Worm (Caenorhabditis elegans) whole organism, young adult: ENCODE measurements around the gene ZK994.6.

ENCODE experiments used
- D2030.7 ChIP-seq: fragments of 200-800 bp; sonication (Bioruptor generic); IDR thresholded peaks from 2 replicates; pipeline ENCODE4 v1.3.6; 2022; ENCODE audit warnings: missing genetic modification reagents, missing genetic modification characterization, missing compliant biosample characterization
- F23B12.7 ChIP-seq: sonication (generic microtip); optimal IDR thresholded peaks from 2 replicates; lab custom pipeline; 2017; ENCODE audit warnings: missing genetic modification characterization, mild to moderate bottlenecking, missing compliant biosample characterization, antibody characterized with exemption, moderate library complexity; ENCODE audit not compliant: insufficient read depth
- F49E8.2 ChIP-seq: sonication (generic microtip); optimal IDR thresholded peaks from 3 replicates; lab custom pipeline; 2017; ENCODE audit warnings: missing genetic modification characterization, mild to moderate bottlenecking, missing compliant biosample characterization, antibody characterized with exemption, moderate library complexity; ENCODE audit not compliant: insufficient read depth
- K11D2.4 ChIP-seq: fragments of 200-800 bp; sonication (Bioruptor generic); IDR thresholded peaks from 2 replicates; pipeline ENCODE4 v1.3.6; 2022; ENCODE audit warnings: missing genetic modification reagents, missing genetic modification characterization, missing compliant biosample characterization
- Y95B8A.8 ChIP-seq: fragments of 200-800 bp; sonication (Bioruptor generic); IDR thresholded peaks from 2 replicates; pipeline ENCODE4 v1.3.6; 2022; ENCODE audit warnings: missing genetic modification reagents, missing genetic modification characterization, missing compliant biosample characterization
- ZK185.1 ChIP-seq: sonication (generic microtip); optimal IDR thresholded peaks from 2 replicates; lab custom pipeline; 2016; ENCODE audit warnings: mild to moderate bottlenecking, missing genetic modification characterization, missing compliant biosample characterization; ENCODE audit not compliant: poor library complexity, severe bottlenecking
- aptf-2 ChIP-seq: fragments of 200-800 bp; sonication (Bioruptor generic); conservative IDR thresholded peaks from 2 replicates; pipeline ENCODE4 v1.3.6; 2022; ENCODE audit warnings: missing genetic modification reagents, missing genetic modification characterization, missing compliant biosample characterization
- attf-3 ChIP-seq: fragments of 200-800 bp; sonication (Bioruptor generic); conservative IDR thresholded peaks from 2 replicates; pipeline ENCODE4 v1.3.6; 2022; ENCODE audit warnings: missing genetic modification reagents, missing genetic modification characterization, missing compliant biosample characterization
- attf-5 ChIP-seq: fragments of 200-800 bp; sonication (Bioruptor generic); optimal IDR thresholded peaks from 2 replicates; lab custom pipeline; 2018; ENCODE audit warnings: mild to moderate bottlenecking, missing genetic modification characterization, missing compliant biosample characterization
- attf-6 ChIP-seq: fragments of 200-800 bp; sonication (Bioruptor generic); IDR thresholded peaks from 2 replicates; pipeline ENCODE4 v1.3.6; 2022; ENCODE audit warnings: missing genetic modification reagents, missing genetic modification characterization, missing compliant biosample characterization
- bed-2 ChIP-seq: fragments of 200-800 bp; sonication (Bioruptor generic); IDR thresholded peaks from 2 replicates; pipeline ENCODE4 v1.3.6; 2022; ENCODE audit warnings: missing genetic modification reagents, missing genetic modification characterization, missing compliant biosample characterization
- cebp-1 ChIP-seq, 2 experiments: fragments of 200-800 bp in 1 of 2; sonication (Bioruptor generic) in 1 of 2; sonication (generic microtip) in 1 of 2; IDR thresholded peaks in 1 of 2; optimal IDR thresholded peaks in 1 of 2; 2 replicates each; pipeline versions ENCODE4 v1.3.6 to Lab custom; 2017 to 2022; ENCODE audit warnings: missing compliant biosample characterization in 2 of 2, missing genetic modification characterization in 2 of 2, mild to moderate bottlenecking in 1 of 2, missing genetic modification reagents in 1 of 2, moderate library complexity in 1 of 2
- cebp-2 ChIP-seq: fragments of 200-800 bp; sonication (Bioruptor generic); IDR thresholded peaks from 2 replicates; pipeline ENCODE4 v1.3.6; 2022; ENCODE audit warnings: missing genetic modification characterization, missing compliant biosample characterization
- ceh-91 ChIP-seq: fragments of 200-800 bp; sonication (Bioruptor generic); IDR thresholded peaks from 2 replicates; pipeline ENCODE4 v1.3.6; 2022; ENCODE audit warnings: missing genetic modification reagents, missing genetic modification characterization, missing compliant biosample characterization
- die-1 ChIP-seq: sonication (generic microtip); optimal IDR thresholded peaks from 2 replicates; lab custom pipeline; 2016; ENCODE audit warnings: missing genotype, mild to moderate bottlenecking, missing genetic modification characterization, missing compliant biosample characterization
- dox-1 ChIP-seq: fragments of 200-800 bp; sonication (Bioruptor generic); IDR thresholded peaks from 2 replicates; pipeline ENCODE4 v1.3.6; 2022; ENCODE audit warnings: missing genetic modification reagents, missing genetic modification characterization, missing compliant biosample characterization
- egrh-3 ChIP-seq: fragments of 200-800 bp; sonication (Bioruptor generic); IDR thresholded peaks from 2 replicates; pipeline ENCODE4 v1.3.6; 2022; ENCODE audit warnings: missing genetic modification reagents, missing genetic modification characterization, missing compliant biosample characterization
- gei-17 ChIP-seq: fragments of 200-800 bp; sonication (Bioruptor generic); optimal IDR thresholded peaks from 2 replicates; lab custom pipeline; 2018; ENCODE audit warnings: mild to moderate bottlenecking, missing genetic modification characterization, missing compliant biosample characterization
- hlh-12 ChIP-seq: sonication (generic microtip); optimal IDR thresholded peaks from 2 replicates; lab custom pipeline; 2016; ENCODE audit warnings: missing genetic modification characterization, missing compliant biosample characterization
- hlh-26 ChIP-seq: fragments of 200-800 bp; sonication (Bioruptor generic); conservative IDR thresholded peaks from 2 replicates; pipeline ENCODE4 v1.3.6; 2022; ENCODE audit warnings: missing genetic modification reagents, missing genetic modification characterization, missing compliant biosample characterization
- hmg-20 ChIP-seq: fragments of 200-800 bp; sonication (Bioruptor generic); IDR thresholded peaks from 2 replicates; pipeline ENCODE4 v1.3.6; 2022; ENCODE audit warnings: missing genetic modification reagents, missing genetic modification characterization, missing compliant biosample characterization
- lin-26 ChIP-seq: fragments of 200-800 bp; sonication (Bioruptor generic); IDR thresholded peaks from 2 replicates; pipeline ENCODE4 v1.3.6; 2022; ENCODE audit warnings: missing genetic modification reagents, missing genetic modification characterization, missing compliant biosample characterization
- lsl-1 ChIP-seq: fragments of 200-800 bp; sonication (Bioruptor generic); optimal IDR thresholded peaks from 2 replicates; lab custom pipeline; 2018; ENCODE audit warnings: mild to moderate bottlenecking, missing genetic modification characterization, moderate library complexity, missing compliant biosample characterization
- lsy-27 ChIP-seq: sonication (generic microtip); optimal IDR thresholded peaks from 2 replicates; lab custom pipeline; 2017; ENCODE audit warnings: missing genetic modification characterization, mild to moderate bottlenecking, missing compliant biosample characterization, antibody characterized with exemption, missing genotype, borderline replicate concordance; ENCODE audit not compliant: insufficient read depth
- madf-10 ChIP-seq: sonication (generic microtip); optimal IDR thresholded peaks from 2 replicates; lab custom pipeline; 2016; ENCODE audit warnings: mild to moderate bottlenecking, missing genetic modification characterization, missing compliant biosample characterization
- madf-6 ChIP-seq: fragments of 200-800 bp; sonication (Bioruptor generic); IDR thresholded peaks from 2 replicates; pipeline ENCODE4 v1.3.6; 2022; ENCODE audit warnings: missing genetic modification reagents, missing genetic modification characterization, missing compliant biosample characterization
- mes-4 ChIP-seq: sonication (generic microtip); optimal IDR thresholded peaks from 2 replicates; lab custom pipeline; 2016; ENCODE audit warnings: missing genotype, missing genetic modification characterization, missing compliant biosample characterization
- nhr-27 ChIP-seq: fragments of 200-800 bp; sonication (Bioruptor generic); optimal IDR thresholded peaks from 2 replicates; lab custom pipeline; 2018; ENCODE audit warnings: mild to moderate bottlenecking, missing genetic modification characterization, moderate library complexity, missing compliant biosample characterization
- nhr-90 ChIP-seq: sonication (generic microtip); optimal IDR thresholded peaks from 2 replicates; lab custom pipeline; 2016; ENCODE audit warnings: missing genotype, mild to moderate bottlenecking, missing genetic modification characterization, missing compliant biosample characterization
- pbrm-1 ChIP-seq: fragments of 200-800 bp; sonication (Bioruptor generic); IDR thresholded peaks from 2 replicates; pipeline ENCODE4 v1.3.6; 2022; ENCODE audit warnings: missing genetic modification reagents, missing genetic modification characterization, missing compliant biosample characterization
- snpc-1.1 ChIP-seq: sonication (generic microtip); optimal IDR thresholded peaks from 2 replicates; lab custom pipeline; 2017; ENCODE audit warnings: missing genetic modification characterization, mild to moderate bottlenecking, missing compliant biosample characterization, antibody characterized with exemption, moderate library complexity, missing genotype, missing genetic modification reagents; ENCODE audit not compliant: insufficient read depth
- snpc-3.4 ChIP-seq: sonication (generic microtip); optimal IDR thresholded peaks from 2 replicates; lab custom pipeline; 2017; ENCODE audit warnings: missing genetic modification characterization, mild to moderate bottlenecking, missing compliant biosample characterization, antibody characterized with exemption, moderate library complexity, missing genotype, missing genetic modification reagents
- snpc-4 ChIP-seq, 5 experiments: fragments of 150-350 bp in 1 of 5; sonication (generic microtip) in 4 of 5; optimal IDR thresholded peaks; 2 replicates each; lab custom pipeline; 2014 to 2018; ENCODE audit warnings: missing genetic modification characterization in 5 of 5, missing biosample characterization in 3 of 5, antibody characterized with exemption in 2 of 5, mild to moderate bottlenecking in 2 of 5, missing compliant biosample characterization in 2 of 5, missing genotype in 2 of 5, moderate library complexity in 2 of 5, missing genetic modification reagents in 1 of 5
- tbp1 ChIP-seq: fragments of 200-800 bp; sonication (Bioruptor generic); optimal IDR thresholded peaks from 2 replicates; lab custom pipeline; 2018; ENCODE audit warnings: mild to moderate bottlenecking, missing genetic modification characterization, missing compliant biosample characterization
- tbx-9 ChIP-seq: sonication (generic microtip); optimal IDR thresholded peaks from 2 replicates; lab custom pipeline; 2016; ENCODE audit warnings: borderline replicate concordance, missing genetic modification characterization, inconsistent platforms, missing compliant biosample characterization
- zim-3 ChIP-seq: sonication (generic microtip); optimal IDR thresholded peaks from 2 replicates; lab custom pipeline; 2017; ENCODE audit warnings: mild to moderate bottlenecking, missing genetic modification characterization, moderate library complexity, missing compliant biosample characterization
- ztf-18 ChIP-seq: sonication (generic microtip); optimal IDR thresholded peaks from 2 replicates; lab custom pipeline; 2016; ENCODE audit warnings: missing genotype, mild to moderate bottlenecking, missing genetic modification characterization, missing compliant biosample characterization
- ztf-25 ChIP-seq: fragments of 200-800 bp; sonication (Bioruptor generic); IDR thresholded peaks from 2 replicates; pipeline ENCODE4 v1.3.6; 2022; ENCODE audit warnings: missing genetic modification reagents, missing genetic modification characterization, missing compliant biosample characterization
- ztf-26 ChIP-seq: sonication (generic microtip); optimal IDR thresholded peaks from 2 replicates; lab custom pipeline; 2017; ENCODE audit warnings: missing genetic modification characterization, missing compliant biosample characterization

ZK994.6 gene

DNA sequence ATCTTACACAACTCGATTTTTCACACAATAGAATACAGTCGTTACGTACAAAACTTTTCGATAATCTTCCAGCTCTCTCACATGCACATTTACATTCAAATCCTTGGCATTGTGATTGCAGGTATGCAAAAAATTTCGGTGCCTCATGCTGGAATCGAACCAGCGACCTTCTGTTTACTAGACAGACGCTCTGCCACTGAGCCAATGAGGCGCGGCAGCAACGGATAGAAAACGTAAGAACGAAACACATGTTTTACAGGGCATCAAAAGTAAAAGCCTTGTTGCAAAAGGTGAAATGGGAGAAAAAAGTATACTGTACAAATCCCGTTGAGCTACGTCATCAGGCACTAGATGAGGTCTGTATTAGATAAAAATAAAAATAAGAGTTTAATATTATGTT, 11.3 kb downstream of the ZK994.6 start (continued):
- TF ChIP-seq lin-26 (GFP tag; lab: Robert Waterston, UW) (peak; percentile 86), snpc-3.4 (tag; lab: Kevin White, UChicago) (peak; percentile 34), mes-4 (no peak), F23B12.7 (tag; lab: Kevin White, UChicago) (peak; percentile 58), dox-1 (GFP tag; lab: Robert Waterston, UW) (peak; percentile 82), cebp-1 (GFP tag; IDR thresholded peaks at IDR 0.05; lab: Robert Waterston, UW) (no peak), cebp-1 (tag; optimal IDR thresholded peaks at IDR 0.05; lab: Kevin White, UChicago) (peak; percentile 47), tbp1 (peak; percentile 93), Y95B8A.8 (0 out of 2 replicates have a peak, but pooled peaks have one; percentile 77), lsy-27 (tag; lab: Kevin White, UChicago) (no peak), ZK185.1 (tag; lab: Kevin White, UChicago) (no peak), bed-2 (GFP tag; lab: Robert Waterston, UW) (no peak), D2030.7 (GFP tag; lab: Robert Waterston, UW) (peak; percentile 66), pbrm-1 (GFP tag; lab: Robert Waterston, UW) (peak; percentile 58; the same call in 1 of the 2 replicates), tbx-9 (no peak), nhr-90 (tag; lab: Kevin White, UChicago) (peak; percentile 53), nhr-27 (tag; lab: Kevin White, UChicago) (peak; percentile 13), K11D2.4 (GFP tag; lab: Robert Waterston, UW) (no peak), F49E8.2 (tag; lab: Kevin White, UChicago) (peak; percentile 21), egrh-3 (GFP tag; lab: Robert Waterston, UW) (no peak), ztf-26 (tag; lab: Kevin White, UChicago) (no peak), attf-3 (GFP tag; lab: Robert Waterston, UW) (0 out of 2 replicates have a peak, but pooled peaks have one; percentile 40), attf-6 (GFP tag; lab: Robert Waterston, UW) (0 out of 2 replicates have a peak, but pooled peaks have one; percentile 47), ceh-91 (GFP tag; lab: Robert Waterston, UW) (0 out of 2 replicates have a peak, but pooled peaks have one; percentile 36), snpc-1.1 (peak; percentile 68), aptf-2 (GFP tag; lab: Robert Waterston, UW) (no peak), hlh-26 (no peak), ztf-25 (GFP tag; lab: Robert Waterston, UW) (peak; percentile 72; the same call in 1 of the 2 replicates), lsl-1 (peak; percentile 39), hlh-12 (tag; lab: Kevin White, UChicago) (no peak), madf-10 (tag; lab: Kevin White, UChicago) (peak; percentile 33), gei-17 (GFP tag; lab: Kevin White, UChicago) (no peak), zim-3 (tag; lab: Kevin White, UChicago) (no peak), madf-6 (GFP tag; lab: Robert Waterston, UW) (peak; percentile 13; the same call in 1 of the 2 replicates), cebp-2 (0 out of 2 replicates have a peak, but pooled peaks have one; percentile 44), hmg-20 (no peak), attf-5 (GFP tag; lab: Kevin White, UChicago) (peak; percentile 43), snpc-4 (GFP tag; optimal IDR thresholded peaks at IDR 0.05; lab: Kevin White, UChicago) (peak; percentile 17), snpc-4 (tag; optimal IDR thresholded peaks at IDR 0.05; lab: Kevin White, UChicago) (peak; percentile 43 to 90 (median 68)), die-1 (peak; percentile 78), ztf-18 (tag; lab: Kevin White, UChicago) (peak; percentile 47)
